Fruit fly (Drosophila melanogaster): ENCODE results near the gene CG7655.

Gene CG7655

dm6 chr3R:17686875-17687274 lies 4.4 kb downstream of the CG7655 start, which contains the start of gene CG31249 (continued):
- TF ChIP-seq CG10959 (GFP tag; IDR thresholded peaks at IDR 0.05): no peak
- TF ChIP-seq CG1832 (GFP tag; optimal IDR thresholded peaks at IDR 0.05): no peak
- TF ChIP-seq CG13424 (tag; optimal IDR thresholded peaks at IDR 0.05): peak; percentile 49
- no peak for TF ChIP-seq so (GFP tag; IDR thresholded peaks at IDR 0.05)
- TF ChIP-seq sd (tag; optimal IDR thresholded peaks at IDR 0.05): no peak
- TF ChIP-seq Vsx1 (GFP tag; optimal IDR thresholded peaks at IDR 0.05): no peak
- TF ChIP-seq Atf-2 (GFP tag; optimal IDR thresholded peaks at IDR 0.05): no peak
- no peak for TF ChIP-seq ind (GFP tag; optimal IDR thresholded peaks at IDR 0.05)
- TF ChIP-seq CG11504 (tag; optimal IDR thresholded peaks at IDR 0.05): no peak
- TF ChIP-seq pum (GFP tag; optimal IDR thresholded peaks at IDR 0.05): no peak
- no peak for TF ChIP-seq CG13894 (tag; optimal IDR thresholded peaks at IDR 0.05)
- no peak for TF ChIP-seq CG4617 (GFP tag; optimal IDR thresholded peaks at IDR 0.05; ENCODE audit: borderline replicate concordance)
- TF ChIP-seq nerfin-1 (tag; optimal IDR thresholded peaks at IDR 0.05): no peak
- TF ChIP-seq ttk (GFP tag; IDR thresholded peaks at IDR 0.05): no peak
- peak; percentile 84 for TF ChIP-seq unc-4 (GFP tag; IDR thresholded peaks at IDR 0.05; ENCODE audit: partially characterized antibody)
- no peak for TF ChIP-seq fu2 (GFP tag; optimal IDR thresholded peaks at IDR 0.05)
- TF ChIP-seq dan (GFP tag; IDR thresholded peaks at IDR 0.05): no peak
- no peak for TF ChIP-seq org-1 (GFP tag; optimal IDR thresholded peaks at IDR 0.05)
- no peak for TF ChIP-seq gsb-n (tag; optimal IDR thresholded peaks at IDR 0.05)
- no peak for TF ChIP-seq lbe (GFP tag; optimal IDR thresholded peaks at IDR 0.05)
- peak; percentile 69 for TF ChIP-seq CG12659 (GFP tag; optimal IDR thresholded peaks at IDR 0.05)
- TF ChIP-seq nau (GFP tag; optimal IDR thresholded peaks at IDR 0.05): no peak
- TF ChIP-seq Nf-YA (GFP tag; IDR thresholded peaks at IDR 0.05): no peak
- peak; percentile 90 for TF ChIP-seq CG7928 (GFP tag; optimal IDR thresholded peaks at IDR 0.05)
- no peak for TF ChIP-seq yki (optimal IDR thresholded peaks at IDR 0.05)
- TF ChIP-seq CG17568 (GFP tag; optimal IDR thresholded peaks at IDR 0.05): no peak
- peak; percentile 44 for TF ChIP-seq CG4424 (GFP tag; optimal IDR thresholded peaks at IDR 0.05)
- no peak for TF ChIP-seq Hmr (GFP tag; optimal IDR thresholded peaks at IDR 0.05)
- no peak for TF ChIP-seq run (tag; optimal IDR thresholded peaks at IDR 0.05)
- TF ChIP-seq Drgx (GFP tag; IDR thresholded peaks at IDR 0.05): no peak
- TF ChIP-seq ase (GFP tag; IDR thresholded peaks at IDR 0.05): no peak
- TF ChIP-seq Med (GFP tag): peak; percentile 59
- no peak for TF ChIP-seq Adf1 (GFP tag; IDR thresholded peaks at IDR 0.05)
- peak; percentile 81 for TF ChIP-seq Scr (GFP tag; IDR thresholded peaks at IDR 0.05; ENCODE audit: partially characterized antibody)
- no peak for TF ChIP-seq da (GFP tag; optimal IDR thresholded peaks at IDR 0.05)
- TF ChIP-seq vnd (GFP tag; IDR thresholded peaks at IDR 0.05; ENCODE audit: partially characterized antibody): peak; percentile 32; the same call in 1 of the 3 replicates
- TF ChIP-seq CG7839 (tag; optimal IDR thresholded peaks at IDR 0.05): no peak
- TF ChIP-seq stwl (tag; optimal IDR thresholded peaks at IDR 0.05): peak; percentile 79
- TF ChIP-seq CG9797 (GFP tag; optimal IDR thresholded peaks at IDR 0.05): no peak
- TF ChIP-seq CG10543 (GFP tag; optimal IDR thresholded peaks at IDR 0.05): no peak
- no peak for TF ChIP-seq CG10366 (GFP tag; IDR thresholded peaks at IDR 0.05)
- peak; percentile 29 for TF ChIP-seq CG17829 (tag; optimal IDR thresholded peaks at IDR 0.05)
- TF ChIP-seq CG7556 (GFP tag; optimal IDR thresholded peaks at IDR 0.05): no peak
- TF ChIP-seq chm (GFP tag; IDR thresholded peaks at IDR 0.05): no peak
- TF ChIP-seq CG17802 (tag; optimal IDR thresholded peaks at IDR 0.05): no peak
- TF ChIP-seq CG15011 (GFP tag; optimal IDR thresholded peaks at IDR 0.05): no peak
- TF ChIP-seq ken (GFP tag; IDR thresholded peaks at IDR 0.05): no peak
- no peak for TF ChIP-seq CG13775 (GFP tag; optimal IDR thresholded peaks at IDR 0.05)
- TF ChIP-seq seq (GFP tag; IDR thresholded peaks at IDR 0.05): no peak
- peak; percentile 54; the same call in 1 of the 2 replicates for TF ChIP-seq CG9932 (GFP tag; IDR thresholded peaks at IDR 0.05)
- TF ChIP-seq Ssrp (tag; optimal IDR thresholded peaks at IDR 0.05): no peak
